Fruit fly (Drosophila melanogaster) whole organism, larva: Measurements from ENCODE around the gene Ctps.
A peak's percentile ranks its signal among the peaks of the same experiment; 100 is the strongest.

Source experiments
- noc ChIP-seq: fragments of 200-800 bp; sonication (Bioruptor generic); optimal IDR thresholded peaks from 3 replicates; lab custom pipeline; 2019; ENCODE audit warnings: missing biosample characterization, mild to moderate bottlenecking, missing genetic modification characterization, moderate library complexity

Gene Ctps

DNA sequence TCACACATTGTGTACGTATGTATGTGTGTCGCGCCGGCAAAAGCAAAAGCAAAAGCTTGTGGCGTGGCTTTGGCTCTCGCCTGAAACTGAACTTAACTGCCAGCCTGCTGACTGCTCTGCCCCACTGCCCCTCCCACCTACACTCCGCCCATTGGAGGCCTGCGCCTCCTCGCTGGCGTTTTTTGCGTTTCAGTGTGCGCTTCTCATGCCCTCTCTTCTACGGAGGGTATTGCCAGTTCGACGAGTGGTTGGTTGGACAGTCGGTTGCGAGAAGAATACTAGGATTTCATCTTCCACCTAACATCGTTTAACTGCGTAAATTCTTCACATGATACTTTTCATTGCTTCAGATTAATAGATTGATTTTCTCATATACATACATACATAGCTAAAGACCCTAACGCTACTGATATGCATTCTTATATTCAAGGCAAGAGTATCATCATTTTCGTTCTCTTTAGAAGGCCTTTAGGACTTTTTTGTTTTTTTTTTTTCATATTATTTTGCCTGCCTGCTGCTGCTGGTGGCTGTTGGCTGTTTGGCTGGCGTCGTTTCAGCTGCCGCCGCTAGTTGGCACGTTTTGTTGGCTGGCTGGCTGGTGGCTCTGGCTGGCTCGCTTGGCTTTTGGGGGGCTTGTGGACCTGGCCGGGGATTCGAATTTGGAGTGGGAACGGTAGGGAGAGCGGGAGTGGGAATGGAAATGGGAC is 7.3 kb downstream of the Ctps start:
- TF ChIP-seq noc = peak; percentile 29

dm6 chr3L:15105566-15106207 is 8.0 kb downstream of the Ctps start, which contains the start of gene CG45071:
CG45071 (plus strand) TSS chr3L:15105882.
- no peak for TF ChIP-seq noc

- no peak for TF ChIP-seq noc
Measured at dm6 chr3L:15107158-15107775, 9.6 kb downstream of the Ctps start.

dm6 chr3L:15107776-15108379 is 10.2 kb downstream of the Ctps start:
- peak; percentile 13 for TF ChIP-seq noc

DNA sequence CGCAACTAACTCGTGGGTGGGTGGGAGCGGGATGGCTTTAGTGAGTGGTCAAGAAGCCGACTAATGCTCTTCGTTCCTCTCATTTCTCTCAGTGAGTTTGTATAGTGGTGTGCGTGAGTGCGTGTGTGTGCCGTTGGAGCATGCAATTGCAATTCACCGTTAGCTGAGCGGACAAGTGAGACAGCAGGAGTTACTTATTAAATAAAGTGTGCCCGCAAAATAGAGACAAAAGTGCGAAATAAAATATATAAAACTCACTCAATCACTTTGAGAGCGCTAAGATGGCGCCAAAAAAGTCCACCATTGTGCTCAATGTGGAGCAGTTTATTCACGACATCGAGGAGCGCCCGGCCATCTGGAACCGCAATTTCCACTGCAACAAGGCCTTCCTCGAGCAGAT is 10.8 kb downstream of the Ctps start:
- TF ChIP-seq noc = no peak

dm6 chr3L:15108948-15109347 is 11.2 kb downstream of the Ctps start:
- no peak for TF ChIP-seq noc

DNA sequence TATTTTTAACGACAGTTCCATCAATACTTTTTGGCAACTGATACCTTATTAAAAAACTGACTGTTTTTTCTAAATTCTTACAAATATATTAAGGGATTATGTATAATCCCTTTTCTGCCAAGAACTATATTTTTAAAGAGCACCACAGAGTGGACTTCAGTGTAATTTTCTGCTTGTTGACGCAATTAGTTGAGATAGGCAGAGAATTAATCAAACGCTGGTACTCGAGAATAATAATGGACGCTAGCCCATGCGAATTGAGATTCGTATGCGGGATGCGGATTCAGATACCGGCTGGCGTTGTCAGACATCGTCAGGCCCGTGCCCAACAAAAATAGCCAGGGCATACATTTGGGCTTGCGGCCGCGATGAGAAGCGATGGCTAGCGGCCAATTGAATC is 15.5 kb downstream of the Ctps start, which contains the start of gene CG13458:
CG13458 (plus strand) TSS at position 301 of the 400 bp plus-strand sequence.
- no peak for TF ChIP-seq noc

DNA sequence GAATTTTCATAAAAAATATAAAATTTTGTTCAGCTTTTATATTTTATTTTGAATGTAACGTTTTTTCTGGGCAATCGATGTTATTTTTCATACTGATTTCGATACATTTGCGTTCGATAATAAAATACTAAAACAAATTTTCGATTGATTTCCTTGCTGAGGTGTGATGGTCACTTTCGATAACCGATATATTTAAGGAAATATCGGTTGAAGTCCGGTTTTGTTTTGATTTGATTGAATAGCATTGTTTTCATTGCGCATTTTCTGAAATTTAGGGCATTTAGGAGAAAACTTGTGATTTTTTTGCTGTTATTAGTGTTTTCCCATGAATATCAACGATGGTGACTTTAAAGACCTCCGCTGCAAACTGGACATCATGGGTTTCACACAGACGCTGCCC is 18.8 kb downstream of the Ctps start, which contains the start of gene Cep135:
Cep135 (plus strand) TSS at position 202 of the 400 bp plus-strand sequence.
- TF ChIP-seq noc = no peak

- no peak for TF ChIP-seq noc
Measured at dm6 chr3L:15121272-15121671, 23.6 kb downstream of the Ctps start, which contains the start of gene CG32847. CG32847 (plus strand) TSS chr3L:15121572.

dm6 chr3L:15123736-15124135 is 26.0 kb downstream of the Ctps start:
- TF ChIP-seq noc = no peak

- TF ChIP-seq noc = peak; percentile 9
Measured at dm6 chr3L:15125077-15125652, 27.5 kb downstream of the Ctps start, which contains the start of gene CG16959. CG16959 (minus strand) TSS chr3L:15125321.

DNA sequence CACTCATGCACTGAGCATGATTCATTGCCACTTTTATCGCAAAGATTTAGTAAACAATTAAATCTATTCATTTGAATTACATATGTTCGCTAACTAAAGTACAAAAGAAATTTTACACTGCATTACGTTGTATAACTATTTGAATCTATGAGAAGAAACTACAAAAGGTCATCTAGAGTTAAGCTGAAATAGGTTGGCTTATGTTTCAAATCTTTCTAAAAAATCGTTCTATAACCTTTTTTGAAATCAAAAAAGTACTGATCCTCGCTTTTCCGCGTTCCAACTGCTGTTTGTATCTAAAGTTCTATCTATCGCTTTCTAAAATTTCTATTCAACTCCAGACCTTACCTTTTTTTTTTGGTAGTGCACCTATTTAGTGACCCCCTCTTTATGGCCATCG is 28.0 kb downstream of the Ctps start:
- TF ChIP-seq noc = no peak

- no peak for TF ChIP-seq noc
Measured at dm6 chr3L:15131278-15131677, 33.6 kb downstream of the Ctps start, which contains the start of gene CG13457. CG13457 (minus strand) TSS chr3L:15131378.

DNA sequence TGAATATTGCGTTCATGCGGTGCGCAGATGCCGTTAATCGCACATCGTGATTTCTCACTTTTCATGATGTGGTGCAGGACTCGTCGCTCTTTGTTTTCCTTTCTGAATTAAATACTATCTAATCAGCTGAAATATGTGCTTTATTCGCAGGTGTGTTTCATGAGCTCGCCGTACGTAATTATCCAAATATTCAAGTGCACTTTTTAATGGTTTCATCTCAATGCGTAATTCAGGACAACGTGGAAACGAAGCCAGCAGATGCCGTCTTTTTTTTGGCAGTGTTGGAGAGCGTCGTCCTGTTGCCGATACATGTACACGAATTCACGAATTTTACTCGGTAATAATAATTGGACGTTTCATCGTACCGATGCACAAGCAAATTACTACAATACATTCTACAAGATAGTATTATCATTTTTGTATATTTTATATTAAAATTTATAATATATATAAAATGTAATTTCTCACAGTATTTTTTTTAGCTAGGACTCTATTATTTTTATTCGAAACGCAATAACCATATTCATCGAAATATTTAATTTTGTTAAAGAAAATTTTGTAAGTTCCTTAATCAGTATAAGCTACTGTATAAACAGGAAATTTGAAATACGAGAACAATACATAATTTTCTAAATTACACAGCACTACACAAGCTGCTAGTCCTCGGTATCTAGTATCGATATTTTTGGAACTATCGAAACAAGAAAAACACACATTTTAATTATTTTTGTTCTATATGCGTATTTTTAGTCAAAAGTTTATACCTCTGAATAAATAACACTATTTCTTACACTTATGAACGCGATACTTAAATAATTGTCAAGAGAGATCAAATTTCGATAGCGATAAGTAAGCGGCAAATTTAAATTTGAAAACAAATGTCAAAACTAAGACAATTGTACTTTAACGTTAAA is 39.2 kb downstream of the Ctps start, which contains the start of gene CG12316:
CG12316 (minus strand) TSS at position 276 of the 914 bp plus-strand sequence.
- peak; percentile 94 for TF ChIP-seq noc

DNA sequence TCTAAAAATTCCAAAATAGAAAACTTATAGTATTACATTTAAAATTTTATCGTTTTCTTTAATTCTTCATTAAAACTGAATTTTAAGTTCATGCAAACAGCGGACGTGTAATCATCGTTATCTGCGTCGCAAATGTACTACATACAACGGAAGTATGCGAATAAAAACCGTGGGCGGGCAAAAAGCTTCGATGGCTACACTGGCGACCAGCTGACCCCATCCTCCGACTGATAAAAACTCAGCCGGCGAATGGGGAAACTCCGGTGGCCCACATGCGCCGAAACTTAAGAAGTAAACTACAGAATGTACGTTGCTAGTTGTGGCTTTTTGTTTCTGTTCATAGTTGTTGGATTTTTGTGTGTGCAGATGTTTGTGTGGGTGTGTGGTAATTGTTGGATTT is 40.1 kb downstream of the Ctps start:
- no peak for TF ChIP-seq noc
